Worm (Caenorhabditis elegans) whole organism, L4 larva: ENCODE data around the gene C36C9.4.

Source experiments
- lin-13 ChIP-seq: fragments of 150-350 bp; optimal IDR thresholded peaks from 2 replicates; lab custom pipeline; 2014; ENCODE audit warnings: missing biosample characterization, missing genetic modification reagents, missing genetic modification characterization
- lsy-2 ChIP-seq, 2 experiments: fragments of 150-350 bp in 1 of 2; sonication (generic microtip) in 1 of 2; optimal IDR thresholded peaks; 2 replicates each; lab custom pipeline; 2014 to 2017; ENCODE audit warnings: missing biosample characterization in 2 of 2, missing genetic modification characterization in 2 of 2
- snpc-4 ChIP-seq: fragments of 150-350 bp; optimal IDR thresholded peaks from 2 replicates; lab custom pipeline; 2014; ENCODE audit warnings: missing biosample characterization, missing genetic modification characterization
- zag-1 ChIP-seq: fragments of 150-350 bp; optimal IDR thresholded peaks from 2 replicates; lab custom pipeline; 2014; ENCODE audit warnings: missing biosample characterization, missing genetic modification characterization
- ztf-11 ChIP-seq: fragments of 150-350 bp; optimal IDR thresholded peaks from 2 replicates; lab custom pipeline; 2014; ENCODE audit warnings: missing biosample characterization, missing genetic modification characterization

- no peak for TF ChIP-seq ztf-11
- TF ChIP-seq lsy-2 (tag; optimal IDR thresholded peaks at IDR 0.05; lab: Kevin White, UChicago): no peak
- no peak for TF ChIP-seq snpc-4 (tag; lab: Kevin White, UChicago)
- no peak for TF ChIP-seq lin-13
- TF ChIP-seq zag-1 (tag; lab: Kevin White, UChicago): no peak
These were observed 32.8 kb upstream of the C36C9.4 start, which contains the start of gene dgn-3 for ce11 chrX:1729558-1729957.
